Fruit fly (Drosophila melanogaster) whole organism, embryonic: ENCODE measurements around the gene CG7912.

ENCODE experiments used
- Abd-B ChIP-seq: fragments of 200-800 bp; sonication (Bioruptor generic); optimal IDR thresholded peaks from 2 replicates; lab custom pipeline; 2018; ENCODE audit warnings: missing biosample characterization, mild to moderate bottlenecking, missing genetic modification characterization, moderate library complexity
- Asciz ChIP-seq: fragments of 200-800 bp; sonication (Bioruptor generic); optimal IDR thresholded peaks from 2 replicates; lab custom pipeline; 2017; ENCODE audit warnings: missing biosample characterization, mild to moderate bottlenecking, missing genetic modification characterization, missing genetic modification reagents
- Bgb ChIP-seq: fragments of 200-800 bp; sonication (Bioruptor generic); IDR thresholded peaks from 2 replicates; pipeline ENCODE4 v1.3.6; 2022; ENCODE audit warnings: missing biosample characterization, missing genetic modification characterization; ENCODE audit not compliant: partially characterized antibody
- CG10366 ChIP-seq: fragments of 200-800 bp; sonication (Bioruptor generic); IDR thresholded peaks from 2 replicates; pipeline ENCODE4 v1.3.6; 2022; ENCODE audit warnings: missing biosample characterization, missing genetic modification characterization
- CG11723 ChIP-seq: fragments of 200-800 bp; sonication (Bioruptor generic); optimal IDR thresholded peaks from 2 replicates; lab custom pipeline; 2017; ENCODE audit warnings: missing biosample characterization, mild to moderate bottlenecking, missing genetic modification characterization
- CG12155 ChIP-seq: fragments of 200-800 bp; sonication (Bioruptor generic); optimal IDR thresholded peaks from 3 replicates; lab custom pipeline; 2016; ENCODE audit warnings: missing biosample characterization, missing genetic modification characterization
- CG13624 ChIP-seq: fragments of 200-800 bp; sonication (Bioruptor generic); optimal IDR thresholded peaks from 2 replicates; lab custom pipeline; 2016; ENCODE audit warnings: missing biosample characterization, missing genetic modification characterization
- CG14441 ChIP-seq: fragments of 200-800 bp; sonication (Bioruptor generic); IDR thresholded peaks from 2 replicates; pipeline ENCODE4 v1.3.6; 2022; ENCODE audit warnings: missing biosample characterization, missing genetic modification characterization
- CG14710 ChIP-seq: fragments of 200-800 bp; sonication (Bioruptor generic); optimal IDR thresholded peaks from 3 replicates; lab custom pipeline; 2019; ENCODE audit warnings: missing biosample characterization, mild to moderate bottlenecking, missing genetic modification characterization, moderate library complexity
- CG15479 ChIP-seq: fragments of 200-800 bp; sonication (Bioruptor generic); optimal IDR thresholded peaks from 3 replicates; lab custom pipeline; 2019; ENCODE audit warnings: missing biosample characterization, mild to moderate bottlenecking, missing genetic modification characterization, moderate library complexity
- CG1647 ChIP-seq: fragments of 200-800 bp; sonication (Bioruptor generic); optimal IDR thresholded peaks from 3 replicates; lab custom pipeline; 2016; ENCODE audit warnings: missing biosample characterization, missing genetic modification characterization
- CG17186 ChIP-seq: fragments of 200-800 bp; sonication (Bioruptor generic); optimal IDR thresholded peaks from 3 replicates; lab custom pipeline; 2017; ENCODE audit warnings: missing biosample characterization, missing genetic modification reagents, missing genetic modification characterization
- CG17802 ChIP-seq: fragments of 200-800 bp; sonication (Bioruptor generic); optimal IDR thresholded peaks from 2 replicates; lab custom pipeline; 2018; ENCODE audit warnings: missing biosample characterization, mild to moderate bottlenecking, missing genetic modification characterization, moderate library complexity
- CG3281 ChIP-seq: fragments of 200-800 bp; sonication (Bioruptor generic); optimal IDR thresholded peaks from 3 replicates; lab custom pipeline; 2017; ENCODE audit warnings: missing biosample characterization, mild to moderate bottlenecking, missing genetic modification characterization
- CG33213 ChIP-seq: fragments of 200-800 bp; sonication (Bioruptor generic); optimal IDR thresholded peaks from 3 replicates; lab custom pipeline; 2016; ENCODE audit warnings: missing biosample characterization, missing genetic modification characterization
- CG42726 ChIP-seq: fragments of 200-800 bp; sonication (Bioruptor generic); IDR thresholded peaks from 2 replicates; pipeline ENCODE4 v1.3.6; 2022; ENCODE audit warnings: missing biosample characterization, missing genetic modification characterization; ENCODE audit not compliant: partially characterized antibody
- CG4424 ChIP-seq: fragments of 200-800 bp; sonication (Bioruptor generic); optimal IDR thresholded peaks from 3 replicates; lab custom pipeline; 2016; ENCODE audit warnings: missing biosample characterization, missing genetic modification characterization
- CG4820 ChIP-seq: fragments of 200-800 bp; sonication (Bioruptor generic); optimal IDR thresholded peaks from 3 replicates; lab custom pipeline; 2016; ENCODE audit warnings: missing biosample characterization, missing genetic modification characterization
- CG6791 ChIP-seq: fragments of 200-800 bp; sonication (Bioruptor generic); IDR thresholded peaks from 3 replicates; pipeline ENCODE4 v1.3.6; 2022; ENCODE audit warnings: missing biosample characterization, missing genetic modification characterization; ENCODE audit not compliant: partially characterized antibody
- CG8359 ChIP-seq: fragments of 200-800 bp; sonication (Bioruptor generic); optimal IDR thresholded peaks from 2 replicates; lab custom pipeline; 2017; ENCODE audit warnings: missing biosample characterization, mild to moderate bottlenecking, missing genetic modification characterization, borderline replicate concordance
- CG9609 ChIP-seq: fragments of 200-800 bp; sonication (Bioruptor generic); optimal IDR thresholded peaks from 3 replicates; lab custom pipeline; 2016; ENCODE audit warnings: missing biosample characterization, missing genetic modification characterization
- CkIIα-i1 ChIP-seq: fragments of 200-800 bp; sonication (Bioruptor generic); IDR thresholded peaks from 2 replicates; pipeline ENCODE4 v1.3.6; 2022; ENCODE audit warnings: missing biosample characterization, missing genetic modification characterization
- Deaf1 ChIP-seq: fragments of 200-800 bp; optimal IDR thresholded peaks from 3 replicates; lab custom pipeline; 2019; ENCODE audit warnings: missing biosample characterization, mild to moderate bottlenecking, missing genetic modification characterization, moderate library complexity
- Dp ChIP-seq: fragments of 200-800 bp; sonication (Bioruptor generic); optimal IDR thresholded peaks from 2 replicates; lab custom pipeline; 2018; ENCODE audit warnings: missing biosample characterization, mild to moderate bottlenecking, missing genetic modification characterization, moderate library complexity
- HLH3B ChIP-seq: fragments of 200-800 bp; sonication (Bioruptor generic); IDR thresholded peaks from 2 replicates; pipeline ENCODE4 v1.3.6; 2022; ENCODE audit warnings: missing biosample characterization, missing genetic modification characterization
- Hsf ChIP-seq: fragments of 200-800 bp; sonication (Bioruptor generic); optimal IDR thresholded peaks from 3 replicates; lab custom pipeline; 2016; ENCODE audit warnings: missing biosample characterization, missing genetic modification characterization
- Nf-YA ChIP-seq: fragments of 200-800 bp; sonication (Bioruptor generic); IDR thresholded peaks from 2 replicates; pipeline ENCODE4 v1.3.6; 2022; ENCODE audit warnings: missing biosample characterization, missing genetic modification characterization
- Ravus ChIP-seq: fragments of 200-800 bp; sonication (Bioruptor generic); IDR thresholded peaks from 2 replicates; pipeline ENCODE4 v1.3.6; 2022; ENCODE audit warnings: missing biosample characterization, missing genetic modification characterization
- Sox102F ChIP-seq: fragments of 200-800 bp; sonication (Bioruptor generic); optimal IDR thresholded peaks from 2 replicates; lab custom pipeline; 2018; ENCODE audit warnings: missing biosample characterization, mild to moderate bottlenecking, missing genetic modification characterization, moderate library complexity
- Sry-δ ChIP-seq: fragments of 200-800 bp; sonication (Bioruptor generic); optimal IDR thresholded peaks from 2 replicates; lab custom pipeline; 2016; ENCODE audit warnings: missing biosample characterization, missing genetic modification characterization
- Usf ChIP-seq: fragments of 200-800 bp; sonication (Bioruptor generic); optimal IDR thresholded peaks from 2 replicates; lab custom pipeline; 2017; ENCODE audit warnings: missing genotype, missing biosample characterization, missing genetic modification characterization
- YL-1 ChIP-seq: fragments of 200-800 bp; sonication (Bioruptor generic); optimal IDR thresholded peaks from 3 replicates; lab custom pipeline; 2017; ENCODE audit warnings: missing biosample characterization, mild to moderate bottlenecking, missing genetic modification characterization
- caup ChIP-seq: fragments of 200-800 bp; sonication (Bioruptor generic); optimal IDR thresholded peaks from 3 replicates; lab custom pipeline; 2017; ENCODE audit warnings: missing biosample characterization, mild to moderate bottlenecking, missing genetic modification characterization, moderate library complexity; ENCODE audit not compliant: severe bottlenecking
- chif ChIP-seq, 2 experiments: fragments of 200-800 bp; sonication (Bioruptor generic); optimal IDR thresholded peaks; 3 replicates each; lab custom pipeline; 2016; ENCODE audit warnings: missing biosample characterization in 2 of 2, missing genetic modification characterization in 2 of 2
- dpn ChIP-seq, 2 experiments: fragments of 200-800 bp; sonication (Bioruptor generic); optimal IDR thresholded peaks; 3 replicates each; lab custom pipeline; 2016; ENCODE audit warnings: missing biosample characterization in 2 of 2, missing genetic modification characterization in 2 of 2
- dysf ChIP-seq: fragments of 200-800 bp; sonication (Bioruptor generic); IDR thresholded peaks from 3 replicates; pipeline ENCODE4 v1.3.6; 2022; ENCODE audit warnings: missing biosample characterization, missing genetic modification characterization
- gcm ChIP-seq: fragments of 200-800 bp; sonication (Bioruptor generic); optimal IDR thresholded peaks from 2 replicates; lab custom pipeline; 2019; ENCODE audit warnings: missing biosample characterization, mild to moderate bottlenecking, missing genetic modification characterization, moderate library complexity
- h ChIP-seq: fragments of >200 bp; optimal IDR thresholded peaks from 2 replicates; lab custom pipeline; 2017
- hbn ChIP-seq: fragments of 200-800 bp; sonication (Bioruptor generic); IDR thresholded peaks from 2 replicates; pipeline ENCODE4 v1.3.6; 2022; ENCODE audit warnings: missing biosample characterization, missing genetic modification characterization; ENCODE audit not compliant: partially characterized antibody
- odd ChIP-seq: fragments of 200-800 bp; sonication (Bioruptor generic); optimal IDR thresholded peaks from 2 replicates; lab custom pipeline; 2017; ENCODE audit warnings: missing biosample characterization, mild to moderate bottlenecking, missing genetic modification characterization
- onecut ChIP-seq: fragments of 200-800 bp; sonication (Bioruptor generic); IDR thresholded peaks from 2 replicates; pipeline ENCODE4 v1.3.6; 2022; ENCODE audit warnings: missing biosample characterization, missing genetic modification characterization
- pfk ChIP-seq: fragments of 200-800 bp; sonication (Bioruptor generic); optimal IDR thresholded peaks from 2 replicates; lab custom pipeline; 2018; ENCODE audit warnings: missing biosample characterization, mild to moderate bottlenecking, missing genetic modification characterization, moderate library complexity
- repo ChIP-seq: fragments of 200-800 bp; sonication (Bioruptor generic); optimal IDR thresholded peaks from 2 replicates; lab custom pipeline; 2016; ENCODE audit warnings: missing biosample characterization, missing genetic modification characterization
- run ChIP-seq: fragments of 200-800 bp; sonication (Bioruptor generic); optimal IDR thresholded peaks from 3 replicates; lab custom pipeline; 2018; ENCODE audit warnings: missing biosample characterization, mild to moderate bottlenecking, missing genetic modification characterization
- shn ChIP-seq: fragments of 200-800 bp; sonication (Bioruptor generic); optimal IDR thresholded peaks from 3 replicates; lab custom pipeline; 2016; ENCODE audit warnings: missing biosample characterization, missing genetic modification characterization
- stwl ChIP-seq: fragments of 200-800 bp; sonication (Bioruptor generic); optimal IDR thresholded peaks from 3 replicates; lab custom pipeline; 2018; ENCODE audit warnings: missing biosample characterization, mild to moderate bottlenecking, missing genetic modification characterization, moderate library complexity
- tin ChIP-seq: fragments of 200-800 bp; sonication (Bioruptor generic); optimal IDR thresholded peaks from 3 replicates; lab custom pipeline; 2016; ENCODE audit warnings: missing biosample characterization, missing genetic modification characterization
- vfl ChIP-seq: fragments of 200-800 bp; sonication (Bioruptor generic); optimal IDR thresholded peaks from 2 replicates; lab custom pipeline; 2016; ENCODE audit warnings: missing biosample characterization, missing genetic modification characterization
- wdn ChIP-seq: fragments of 200-800 bp; sonication (Bioruptor generic); IDR thresholded peaks from 2 replicates; pipeline ENCODE4 v1.3.6; 2022; ENCODE audit warnings: missing biosample characterization, missing genetic modification characterization

Gene CG7912

dm6 chr3R:29997607-29998236 is 11.3 kb downstream of the CG7912 start, which contains the start of the genes CG15525 and CG11504 (continued):
- TF ChIP-seq shn (GFP tag; lab: Kevin White, UChicago) (peak; percentile 51), CG12155 (GFP tag; lab: Kevin White, UChicago) (peak; percentile 55), CG17186 (peak; percentile 71), CG17802 (tag; lab: Kevin White, UChicago) (no peak), CG8359 (GFP tag; lab: Kevin White, UChicago) (no peak), CG13624 (GFP tag; lab: Kevin White, UChicago) (peak; percentile 65), run (tag; lab: Kevin White, UChicago) (no peak), CG4424 (GFP tag; lab: Kevin White, UChicago) (peak; percentile 53), Nf-YA (GFP tag; lab: Robert Waterston, UW) (peak; percentile 43; the same call in 1 of the 2 replicates), dysf (GFP tag; lab: Robert Waterston, UW) (no peak), caup (GFP tag; lab: Kevin White, UChicago) (no peak), wdn (GFP tag; lab: Robert Waterston, UW) (no peak), stwl (peak; percentile 69), CG14441 (GFP tag; lab: Robert Waterston, UW) (peak; percentile 65), Bgb (GFP tag; lab: Robert Waterston, UW) (peak; percentile 91), onecut (GFP tag; lab: Robert Waterston, UW) (peak; percentile 60), Sox102F (GFP tag; lab: Kevin White, UChicago) (no peak), CG4820 (GFP tag; lab: Kevin White, UChicago) (peak; percentile 37), CG6791 (GFP tag; lab: Robert Waterston, UW) (peak; percentile 79), hbn (peak; percentile 86), h (lab: Kevin White, UChicago) (no peak), Dp (GFP tag; lab: Kevin White, UChicago) (peak; percentile 32), CG33213 (GFP tag; lab: Kevin White, UChicago) (no peak), odd (GFP tag; lab: Kevin White, UChicago) (no peak), tin (GFP tag; lab: Kevin White, UChicago) (peak; percentile 41), CG1647 (GFP tag; lab: Kevin White, UChicago) (no peak), HLH3B (GFP tag; lab: Robert Waterston, UW) (peak; percentile 58; the same call in 1 of the 2 replicates), dpn (GFP tag; optimal IDR thresholded peaks at IDR 0.05; lab: Kevin White, UChicago) (peak; percentile 68 to 75), YL-1 (GFP tag; lab: Kevin White, UChicago) (peak; percentile 79), Sry-δ (peak; percentile 74), CG42726 (GFP tag; lab: Robert Waterston, UW) (peak; percentile 41; the same call in 1 of the 2 replicates), CG3281 (GFP tag; lab: Kevin White, UChicago) (no peak), CG9609 (GFP tag; lab: Kevin White, UChicago) (peak; percentile 36), CG15479 (peak; percentile 79), Ravus (peak; percentile 2; the same call in 1 of the 2 replicates), Abd-B (GFP tag; lab: Kevin White, UChicago) (peak; percentile 86), Hsf (GFP tag; lab: Kevin White, UChicago) (peak; percentile 61), chif (GFP tag; optimal IDR thresholded peaks at IDR 0.05; lab: Kevin White, UChicago) (peak in 1 of 2 experiments; percentile 42), CG11723 (GFP tag; lab: Kevin White, UChicago) (no peak), vfl (GFP tag; lab: Kevin White, UChicago) (peak; percentile 34), CG10366 (GFP tag; lab: Robert Waterston, UW) (peak; percentile 54; the same call in 1 of the 2 replicates), Deaf1 (tag; lab: Kevin White, UChicago) (no peak), CkIIα-i1 (GFP tag; lab: Robert Waterston, UW) (no peak), repo (GFP tag; lab: Kevin White, UChicago) (no peak), gcm (peak; percentile 26), Usf (GFP tag; lab: Kevin White, UChicago) (no peak), pfk (no peak), CG14710 (tag; lab: Kevin White, UChicago) (peak; percentile 72), Asciz (GFP tag; lab: Kevin White, UChicago) (no peak)
